Fruit fly (Drosophila melanogaster): ENCODE results near the gene CG34166.
"Not testable (repeated sequence)": the region's sequence is repeated elsewhere in the genome, so short reads cannot be mapped to it uniquely, and the experiment has no call there.

The CG34166 gene

dm6 chr2L:14741740-14742139 is 1.3 kb upstream of the CG34166 start, which contains the start of gene CG42586:
Gene CG42586, minus strand, starts transcription at chr2L:14741840.
- TF ChIP-seq CG8478, Dll, pan (optimal IDR thresholded peaks at IDR 0.05): not testable (repeated sequence)

- no peak for TF ChIP-seq psq (optimal IDR thresholded peaks at IDR 0.05)
- no peak for TF ChIP-seq EcR (GFP tag; optimal IDR thresholded peaks at IDR 0.05)
Measured at dm6 chr2L:14743337-14743736, 344 bp downstream of the CG34166 start.

dm6 chr2L:14744121-14744520 is 1.1 kb downstream of the CG34166 start, which contains the start of gene CG42681:
Gene CG42681, plus strand, starts transcription at chr2L:14744421.
- TF ChIP-seq usp (GFP tag; optimal IDR thresholded peaks at IDR 0.05) (no peak), pan (optimal IDR thresholded peaks at IDR 0.05) (no peak), EcR (GFP tag; optimal IDR thresholded peaks at IDR 0.05) (no peak), Dll (optimal IDR thresholded peaks at IDR 0.05) (no peak), CG8478 (optimal IDR thresholded peaks at IDR 0.05) (no peak), psq (optimal IDR thresholded peaks at IDR 0.05) (no peak)

dm6 chr2L:14745068-14745467 is 2.1 kb downstream of the CG34166 start, which contains the start of gene CG42587:
Gene CG42587, minus strand, starts transcription at chr2L:14745210.
- TF ChIP-seq EcR (GFP tag; optimal IDR thresholded peaks at IDR 0.05) (no peak), pan (optimal IDR thresholded peaks at IDR 0.05) (no peak), psq (optimal IDR thresholded peaks at IDR 0.05) (no peak), usp (GFP tag; optimal IDR thresholded peaks at IDR 0.05) (no peak), Dll (optimal IDR thresholded peaks at IDR 0.05) (no peak), CG8478 (optimal IDR thresholded peaks at IDR 0.05) (no peak)

- TF ChIP-seq EcR (GFP tag; optimal IDR thresholded peaks at IDR 0.05) = no peak
- TF ChIP-seq psq (optimal IDR thresholded peaks at IDR 0.05) = no peak
- no peak for TF ChIP-seq pan (optimal IDR thresholded peaks at IDR 0.05)
- TF ChIP-seq usp (GFP tag; optimal IDR thresholded peaks at IDR 0.05) = no peak
- TF ChIP-seq Dll (optimal IDR thresholded peaks at IDR 0.05) = no peak
- TF ChIP-seq CG8478 (optimal IDR thresholded peaks at IDR 0.05) = no peak
Measured at dm6 chr2L:14746068-14746467, 3.1 kb downstream of the CG34166 start.

- TF ChIP-seq EcR (GFP tag; optimal IDR thresholded peaks at IDR 0.05) (no peak), Dll (optimal IDR thresholded peaks at IDR 0.05) (no peak), psq (optimal IDR thresholded peaks at IDR 0.05) (no peak), CG8478 (optimal IDR thresholded peaks at IDR 0.05) (no peak)
Measured at dm6 chr2L:14760467-14760866, 17.5 kb downstream of the CG34166 start, which contains the start of gene CG4691. Gene CG4691, plus strand, starts transcription at chr2L:14760767.

- TF ChIP-seq psq (optimal IDR thresholded peaks at IDR 0.05) (no peak), CG8478 (optimal IDR thresholded peaks at IDR 0.05) (no peak), usp (GFP tag; optimal IDR thresholded peaks at IDR 0.05) (no peak), EcR (GFP tag; optimal IDR thresholded peaks at IDR 0.05) (no peak), Dll (optimal IDR thresholded peaks at IDR 0.05) (no peak), pan (optimal IDR thresholded peaks at IDR 0.05) (no peak)
Measured at dm6 chr2L:14762465-14762864, 19.5 kb downstream of the CG34166 start, which contains the start of gene CSN1a. Gene CSN1a, plus strand, starts transcription at chr2L:14762765.

- TF ChIP-seq usp (GFP tag; optimal IDR thresholded peaks at IDR 0.05) (no peak), psq (optimal IDR thresholded peaks at IDR 0.05) (no peak), EcR (GFP tag; optimal IDR thresholded peaks at IDR 0.05) (no peak), CG8478 (optimal IDR thresholded peaks at IDR 0.05) (no peak), pan (optimal IDR thresholded peaks at IDR 0.05) (no peak), Dll (optimal IDR thresholded peaks at IDR 0.05) (no peak)
Measured at dm6 chr2L:14765608-14766007, 22.6 kb downstream of the CG34166 start, which contains the start of gene CG4701. Gene CG4701, plus strand, starts transcription at chr2L:14765908.

dm6 chr2L:14774713-14775112 is 31.7 kb downstream of the CG34166 start, which contains the start of gene CG4650:
Gene CG4650, minus strand, starts transcription at chr2L:14774981.
- TF ChIP-seq pan (optimal IDR thresholded peaks at IDR 0.05) (no peak), EcR (GFP tag; optimal IDR thresholded peaks at IDR 0.05) (no peak), psq (optimal IDR thresholded peaks at IDR 0.05) (no peak), usp (GFP tag; optimal IDR thresholded peaks at IDR 0.05) (no peak), CG8478 (optimal IDR thresholded peaks at IDR 0.05) (no peak), Dll (optimal IDR thresholded peaks at IDR 0.05) (no peak)

dm6 chr2L:14784498-14784897 is 41.5 kb downstream of the CG34166 start, which contains the start of gene CG18636:
Gene CG18636, minus strand, starts transcription at chr2L:14784598.
- TF ChIP-seq EcR (GFP tag; optimal IDR thresholded peaks at IDR 0.05) = no peak
- no peak for TF ChIP-seq pan (optimal IDR thresholded peaks at IDR 0.05)
- no peak for TF ChIP-seq CG8478 (optimal IDR thresholded peaks at IDR 0.05)
- TF ChIP-seq psq (optimal IDR thresholded peaks at IDR 0.05) = no peak
- TF ChIP-seq usp (GFP tag; optimal IDR thresholded peaks at IDR 0.05) = no peak
- TF ChIP-seq Dll (optimal IDR thresholded peaks at IDR 0.05) = no peak
